Fruit fly (Drosophila melanogaster): ENCODE measurements around the gene CG32708.

Gene CG32708

dm6 chrX:9044857-9045256, 40.9 kb upstream of the CG32708 start:
- peak; percentile 7 for TF ChIP-seq Hr83 (GFP tag; optimal IDR thresholded peaks at IDR 0.05; ENCODE audit: poor library complexity, severe bottlenecking)
- TF ChIP-seq rgr (GFP tag; optimal IDR thresholded peaks at IDR 0.05) = peak; percentile 1
- no peak for TF ChIP-seq Mio (GFP tag; optimal IDR thresholded peaks at IDR 0.05)
- TF ChIP-seq Sp1 (GFP tag; optimal IDR thresholded peaks at IDR 0.05) = peak; percentile 3

- TF ChIP-seq GATAd (GFP tag; optimal IDR thresholded peaks at IDR 0.05) (no peak), br (GFP tag; optimal IDR thresholded peaks at IDR 0.05) (peak; percentile 14), dl (GFP tag; optimal IDR thresholded peaks at IDR 0.05; ENCODE audit: insufficient read depth in 1 of 2, partially characterized antibody in 2 of 2) (no peak), h (GFP tag; optimal IDR thresholded peaks at IDR 0.05) (peak; percentile 8), Hr78 (GFP tag; optimal IDR thresholded peaks at IDR 0.05) (no peak), psq (GFP tag; optimal IDR thresholded peaks at IDR 0.05) (peak; percentile 13), fru (GFP tag; optimal IDR thresholded peaks at IDR 0.05) (peak; percentile 28), lola (GFP tag; optimal IDR thresholded peaks at IDR 0.05) (no peak), usp (GFP tag; optimal IDR thresholded peaks at IDR 0.05) (no peak), rgr (GFP tag; optimal IDR thresholded peaks at IDR 0.05) (no peak), Sp1 (GFP tag; optimal IDR thresholded peaks at IDR 0.05) (no peak), Vsx2 (GFP tag; optimal IDR thresholded peaks at IDR 0.05; ENCODE audit: partially characterized antibody) (no peak), Dfd (GFP tag; optimal IDR thresholded peaks at IDR 0.05) (no peak), sv (GFP tag; optimal IDR thresholded peaks at IDR 0.05) (no peak), foxo (GFP tag; optimal IDR thresholded peaks at IDR 0.05) (peak in 1 of 2 experiments; percentile 22), CG32264 (GFP tag; optimal IDR thresholded peaks at IDR 0.05) (no peak), Hr83 (GFP tag; optimal IDR thresholded peaks at IDR 0.05; ENCODE audit: poor library complexity, severe bottlenecking) (no peak), ey (GFP tag; optimal IDR thresholded peaks at IDR 0.05) (peak; percentile 12), CG9705 (GFP tag; optimal IDR thresholded peaks at IDR 0.05) (no peak), N (GFP tag; optimal IDR thresholded peaks at IDR 0.05) (no peak), brk (GFP tag; optimal IDR thresholded peaks at IDR 0.05) (no peak)
These were observed 39.3 kb upstream of the CG32708 start for dm6 chrX:9046383-9046941.

- TF ChIP-seq foxo (GFP tag; optimal IDR thresholded peaks at IDR 0.05) (peak in 1 of 2 experiments; percentile 32), h (GFP tag; optimal IDR thresholded peaks at IDR 0.05) (peak; percentile 0), Hr78 (GFP tag; optimal IDR thresholded peaks at IDR 0.05) (no peak), dsf (GFP tag; optimal IDR thresholded peaks at IDR 0.05; ENCODE audit: borderline replicate concordance) (no peak), OdsH (GFP tag; optimal IDR thresholded peaks at IDR 0.05) (peak; percentile 6), Hnf4 (GFP tag; optimal IDR thresholded peaks at IDR 0.05) (no peak), rgr (GFP tag; optimal IDR thresholded peaks at IDR 0.05) (no peak), Hr83 (GFP tag; optimal IDR thresholded peaks at IDR 0.05; ENCODE audit: poor library complexity, severe bottlenecking) (no peak), Myc (optimal IDR thresholded peaks at IDR 0.05) (no peak), HLH106 (tag; optimal IDR thresholded peaks at IDR 0.05) (peak; percentile 13)
These were observed 38.7 kb upstream of the CG32708 start for dm6 chrX:9046986-9047385.

- TF ChIP-seq dsf (GFP tag; optimal IDR thresholded peaks at IDR 0.05; ENCODE audit: borderline replicate concordance) = no peak
- peak; percentile 29 for TF ChIP-seq Sp1 (GFP tag; optimal IDR thresholded peaks at IDR 0.05)
- no peak for TF ChIP-seq Hnf4 (GFP tag; optimal IDR thresholded peaks at IDR 0.05)
- peak in 1 of 2 experiments; percentile 32 for TF ChIP-seq foxo (GFP tag; optimal IDR thresholded peaks at IDR 0.05)
- no peak for TF ChIP-seq sage (GFP tag; optimal IDR thresholded peaks at IDR 0.05)
- no peak for TF ChIP-seq lola (GFP tag; optimal IDR thresholded peaks at IDR 0.05)
- TF ChIP-seq usp (GFP tag; optimal IDR thresholded peaks at IDR 0.05) = no peak
- no peak for TF ChIP-seq dl (GFP tag; optimal IDR thresholded peaks at IDR 0.05; ENCODE audit: insufficient read depth in 1 of 2, partially characterized antibody in 2 of 2)
- TF ChIP-seq Mio (GFP tag; optimal IDR thresholded peaks at IDR 0.05) = no peak
- peak; percentile 98 for TF ChIP-seq psq (GFP tag; optimal IDR thresholded peaks at IDR 0.05)
- TF ChIP-seq Hr78 (GFP tag; optimal IDR thresholded peaks at IDR 0.05) = no peak
- no peak for TF ChIP-seq Hr83 (GFP tag; optimal IDR thresholded peaks at IDR 0.05; ENCODE audit: poor library complexity, severe bottlenecking)
- no peak for TF ChIP-seq Vsx2 (GFP tag; optimal IDR thresholded peaks at IDR 0.05; ENCODE audit: partially characterized antibody)
- peak; percentile 46 for TF ChIP-seq fru (GFP tag; optimal IDR thresholded peaks at IDR 0.05)
- TF ChIP-seq dmrt93B (GFP tag; optimal IDR thresholded peaks at IDR 0.05) = no peak
- TF ChIP-seq HLH106 (tag; optimal IDR thresholded peaks at IDR 0.05) = peak; percentile 38
- no peak for TF ChIP-seq Dif (GFP tag; optimal IDR thresholded peaks at IDR 0.05; ENCODE audit: partially characterized antibody)
- peak; percentile 44 for TF ChIP-seq h (GFP tag; optimal IDR thresholded peaks at IDR 0.05)
- TF ChIP-seq rgr (GFP tag; optimal IDR thresholded peaks at IDR 0.05) = peak; percentile 40
- TF ChIP-seq ey (GFP tag; optimal IDR thresholded peaks at IDR 0.05) = peak; percentile 43
- peak; percentile 13 for TF ChIP-seq sv (GFP tag; optimal IDR thresholded peaks at IDR 0.05)
- no peak for TF ChIP-seq brk (GFP tag; optimal IDR thresholded peaks at IDR 0.05)
- TF ChIP-seq tai (GFP tag; optimal IDR thresholded peaks at IDR 0.05) = no peak
- TF ChIP-seq Jra (GFP tag; optimal IDR thresholded peaks at IDR 0.05) = no peak
- no peak for TF ChIP-seq CG9705 (GFP tag; optimal IDR thresholded peaks at IDR 0.05)
- no peak for TF ChIP-seq Dfd (GFP tag; optimal IDR thresholded peaks at IDR 0.05)
- TF ChIP-seq Rel (GFP tag; optimal IDR thresholded peaks at IDR 0.05) = no peak
- TF ChIP-seq Rel (tag; optimal IDR thresholded peaks at IDR 0.05) = no peak
- no peak for TF ChIP-seq Abd-B (GFP tag; optimal IDR thresholded peaks at IDR 0.05)
- TF ChIP-seq Myc (optimal IDR thresholded peaks at IDR 0.05) = no peak
- TF ChIP-seq pan (optimal IDR thresholded peaks at IDR 0.05) = no peak
- TF ChIP-seq GATAd (GFP tag; optimal IDR thresholded peaks at IDR 0.05) = no peak
- no peak for TF ChIP-seq N (GFP tag; optimal IDR thresholded peaks at IDR 0.05)
- TF ChIP-seq woc (GFP tag; optimal IDR thresholded peaks at IDR 0.05) = peak; percentile 47
- no peak for TF ChIP-seq OdsH (GFP tag; optimal IDR thresholded peaks at IDR 0.05)
- TF ChIP-seq jim (GFP tag; optimal IDR thresholded peaks at IDR 0.05) = no peak
These were observed 37.9 kb upstream of the CG32708 start for dm6 chrX:9047725-9048384.

All from whole organism, wandering third instar larva.